Worm (Caenorhabditis elegans) whole organism, mixed stage, embryonic: Measurements from ENCODE around the gene F14D7.3.

Source experiments
- M03D4.4 ChIP-seq: sonication (generic microtip); optimal IDR thresholded peaks from 2 replicates; lab custom pipeline; 2017; ENCODE audit warnings: mild to moderate bottlenecking, missing genetic modification characterization, missing compliant biosample characterization
- bed-3 ChIP-seq: fragments of 200-800 bp; sonication (Bioruptor generic); optimal IDR thresholded peaks from 3 replicates; lab custom pipeline; 2018; ENCODE audit warnings: mild to moderate bottlenecking, missing genetic modification characterization, moderate library complexity, missing compliant biosample characterization
- ceh-39 ChIP-seq: fragments of 150-350 bp; optimal IDR thresholded peaks from 2 replicates; lab custom pipeline; 2014; ENCODE audit warnings: missing biosample characterization, missing genetic modification characterization
- ceh-43 ChIP-seq: fragments of 200-800 bp; sonication (Bioruptor generic); optimal IDR thresholded peaks from 2 replicates; lab custom pipeline; 2018; ENCODE audit warnings: mild to moderate bottlenecking, missing genetic modification characterization, moderate library complexity, missing compliant biosample characterization
- ceh-83 ChIP-seq: fragments of 200-800 bp; sonication (Bioruptor generic); optimal IDR thresholded peaks from 2 replicates; lab custom pipeline; 2018; ENCODE audit warnings: mild to moderate bottlenecking, missing genetic modification characterization, missing compliant biosample characterization
- ces-1 ChIP-seq: fragments of 150-350 bp; optimal IDR thresholded peaks from 2 replicates; lab custom pipeline; 2014; ENCODE audit warnings: missing biosample characterization, missing genetic modification reagents, missing genetic modification characterization
- cnd-1 ChIP-seq: fragments of 200-800 bp; sonication (Bioruptor generic); optimal IDR thresholded peaks from 2 replicates; lab custom pipeline; 2018; ENCODE audit warnings: mild to moderate bottlenecking, missing genetic modification characterization, missing compliant biosample characterization
- drap-1 ChIP-seq: fragments of 200-800 bp; sonication (Bioruptor generic); optimal IDR thresholded peaks from 3 replicates; lab custom pipeline; 2018; ENCODE audit warnings: mild to moderate bottlenecking, missing genetic modification characterization, missing compliant biosample characterization
- elt-1 ChIP-seq: sonication (generic microtip); optimal IDR thresholded peaks from 2 replicates; lab custom pipeline; 2017; ENCODE audit warnings: missing genetic modification characterization, mild to moderate bottlenecking, missing compliant biosample characterization, antibody characterized with exemption, moderate library complexity, borderline replicate concordance; ENCODE audit not compliant: insufficient read depth
- elt-3 ChIP-seq: fragments of 150-350 bp; optimal IDR thresholded peaks from 2 replicates; lab custom pipeline; 2014; ENCODE audit warnings: missing biosample characterization, missing genetic modification characterization
- flh-1 ChIP-seq: fragments of 200-800 bp; sonication (Bioruptor generic); optimal IDR thresholded peaks from 2 replicates; lab custom pipeline; 2018; ENCODE audit warnings: mild to moderate bottlenecking, missing genetic modification characterization, moderate library complexity, missing compliant biosample characterization
- ham-2 ChIP-seq: fragments of 200-800 bp; sonication (Bioruptor generic); optimal IDR thresholded peaks from 2 replicates; lab custom pipeline; 2018; ENCODE audit warnings: mild to moderate bottlenecking, missing genetic modification characterization, missing compliant biosample characterization
- hlh-1 ChIP-seq: fragments of 150-350 bp; optimal IDR thresholded peaks from 2 replicates; lab custom pipeline; 2014; ENCODE audit warnings: missing biosample characterization, missing genetic modification reagents, missing genetic modification characterization
- lin-13 ChIP-seq: fragments of 150-350 bp; optimal IDR thresholded peaks from 2 replicates; lab custom pipeline; 2014; ENCODE audit warnings: missing biosample characterization, missing genetic modification characterization
- lin-32 ChIP-seq: fragments of 200-800 bp; sonication (Bioruptor generic); optimal IDR thresholded peaks from 2 replicates; lab custom pipeline; 2018; ENCODE audit warnings: mild to moderate bottlenecking, missing genetic modification characterization, missing compliant biosample characterization
- lsy-2 ChIP-seq: fragments of 150-350 bp; optimal IDR thresholded peaks from 2 replicates; lab custom pipeline; 2014; ENCODE audit warnings: missing biosample characterization, missing genetic modification characterization
- mab-5 ChIP-seq: fragments of 150-350 bp; optimal IDR thresholded peaks from 2 replicates; lab custom pipeline; 2014; ENCODE audit warnings: missing biosample characterization, missing genetic modification characterization
- mep-1 ChIP-seq: fragments of 150-350 bp; optimal IDR thresholded peaks from 2 replicates; lab custom pipeline; 2017; ENCODE audit warnings: missing biosample characterization, missing genetic modification reagents, missing genetic modification characterization, inconsistent platforms
- mls-2 ChIP-seq: sonication (generic microtip); optimal IDR thresholded peaks from 2 replicates; lab custom pipeline; 2016; ENCODE audit warnings: mild to moderate bottlenecking, missing genetic modification characterization, moderate library complexity, missing compliant biosample characterization
- nhr-12 ChIP-seq: fragments of 150-350 bp; optimal IDR thresholded peaks from 2 replicates; lab custom pipeline; 2014; ENCODE audit warnings: missing biosample characterization, missing genetic modification characterization
- nhr-2 ChIP-seq: fragments of 150-350 bp; optimal IDR thresholded peaks from 2 replicates; lab custom pipeline; 2014; ENCODE audit warnings: missing biosample characterization, missing genetic modification characterization
- nhr-237 ChIP-seq: fragments of 150-350 bp; optimal IDR thresholded peaks from 2 replicates; lab custom pipeline; 2014; ENCODE audit warnings: missing biosample characterization, missing genetic modification characterization
- nhr-28 ChIP-seq: fragments of 150-350 bp; optimal IDR thresholded peaks from 2 replicates; lab custom pipeline; 2014; ENCODE audit warnings: missing biosample characterization, missing genetic modification characterization
- sem-2 ChIP-seq: fragments of 200-800 bp; sonication (Bioruptor generic); optimal IDR thresholded peaks from 2 replicates; lab custom pipeline; 2018; ENCODE audit warnings: mild to moderate bottlenecking, missing genetic modification characterization, missing compliant biosample characterization
- snpc-4 ChIP-seq: fragments of 150-350 bp; optimal IDR thresholded peaks from 2 replicates; lab custom pipeline; 2014; ENCODE audit warnings: missing biosample characterization, missing genetic modification characterization
- sptf-1 ChIP-seq: sonication (generic microtip); optimal IDR thresholded peaks from 2 replicates; lab custom pipeline; 2017; ENCODE audit warnings: mild to moderate bottlenecking, missing genetic modification characterization, moderate library complexity, missing compliant biosample characterization
- tbx-8 ChIP-seq: fragments of 200-800 bp; sonication (Bioruptor generic); optimal IDR thresholded peaks from 2 replicates; lab custom pipeline; 2018; ENCODE audit warnings: mild to moderate bottlenecking, missing genetic modification characterization, moderate library complexity, missing compliant biosample characterization
- unc-39 ChIP-seq: fragments of 150-350 bp; optimal IDR thresholded peaks from 2 replicates; lab custom pipeline; 2014; ENCODE audit warnings: missing biosample characterization, missing genetic modification characterization
- unc-62 ChIP-seq: fragments of 150-350 bp; optimal IDR thresholded peaks from 2 replicates; lab custom pipeline; 2014; ENCODE audit warnings: missing biosample characterization, missing genetic modification reagents, missing genetic modification characterization
- zip-8 ChIP-seq: fragments of 150-350 bp; optimal IDR thresholded peaks from 2 replicates; lab custom pipeline; 2014; ENCODE audit warnings: missing biosample characterization, missing genetic modification characterization
- ztf-11 ChIP-seq: fragments of 150-350 bp; optimal IDR thresholded peaks from 2 replicates; lab custom pipeline; 2014; ENCODE audit warnings: missing biosample characterization, missing genetic modification characterization

F14D7.3 gene

DNA sequence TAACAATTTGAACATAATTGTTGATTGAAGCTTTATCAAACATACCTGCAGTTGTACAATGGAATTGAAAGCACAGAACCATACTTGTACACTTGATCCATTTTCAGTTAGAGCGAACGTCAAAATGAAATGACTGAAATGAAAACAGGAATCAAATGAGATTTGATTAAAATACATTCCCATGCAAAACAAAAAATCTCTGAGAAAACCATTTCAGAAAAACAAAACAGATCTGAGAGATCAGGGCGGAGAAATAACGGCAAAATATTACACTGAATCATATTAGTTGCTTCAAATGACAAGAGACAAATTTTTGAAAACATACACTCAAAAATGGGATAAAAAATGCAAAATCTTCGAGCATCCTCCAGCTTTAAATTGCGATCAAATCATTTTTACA is 16.8 kb upstream of the F14D7.3 start, which contains the start of gene srt-33:
Gene srt-33, minus strand, starts transcription at position 101 of the 400 bp plus-strand sequence.
- TF ChIP-seq mls-2 (tag; lab: Kevin White, UChicago) (no peak), flh-1 (GFP tag; lab: Kevin White, UChicago) (no peak), unc-62 (GFP tag; lab: Kevin White, UChicago) (no peak), sem-2 (GFP tag; lab: Kevin White, UChicago) (no peak), nhr-12 (tag; lab: Kevin White, UChicago) (no peak), tbx-8 (GFP tag; lab: Kevin White, UChicago) (no peak), unc-39 (tag; lab: Kevin White, UChicago) (no peak), elt-1 (tag; lab: Kevin White, UChicago) (no peak), bed-3 (no peak), ham-2 (GFP tag; lab: Kevin White, UChicago) (no peak), M03D4.4 (tag; lab: Kevin White, UChicago) (no peak), hlh-1 (tag; lab: Kevin White, UChicago) (no peak), nhr-2 (tag; lab: Kevin White, UChicago) (no peak), zip-8 (tag; lab: Kevin White, UChicago) (no peak), lsy-2 (no peak), ces-1 (GFP tag; lab: Kevin White, UChicago) (no peak), ceh-43 (no peak), lin-13 (tag; lab: Kevin White, UChicago) (no peak)

DNA sequence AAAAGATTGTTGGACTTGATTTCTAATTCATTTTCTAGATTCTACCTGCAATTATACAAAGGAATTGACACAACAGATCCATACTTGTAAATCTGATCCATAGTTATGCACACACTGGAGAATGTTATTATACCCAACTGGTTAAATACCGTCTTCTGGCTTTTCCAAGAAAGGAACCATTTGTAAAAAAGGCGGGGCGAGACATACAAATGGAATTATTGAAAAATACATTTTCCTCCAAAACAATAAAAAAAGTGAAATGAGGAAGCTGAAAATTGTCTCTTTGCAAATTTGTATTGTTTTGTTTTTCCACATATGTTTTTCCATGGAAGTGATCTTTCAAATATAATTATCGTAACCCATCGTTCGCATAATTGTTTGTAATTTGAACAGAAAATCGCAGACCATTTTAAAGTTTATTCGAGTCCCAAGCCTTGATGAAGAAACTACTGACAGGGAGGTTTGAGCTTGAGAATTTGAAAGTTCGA is 14.3 kb upstream of the F14D7.3 start, which contains the start of the genes srt-74 and F40G12.9:
Gene srt-74, minus strand, starts transcription at position 101 of the 488 bp plus-strand sequence.
Gene F40G12.9, plus strand, starts transcription at position 438 of the 488 bp plus-strand sequence.
- TF ChIP-seq nhr-28 (tag; lab: Kevin White, UChicago), result no peak
- TF ChIP-seq zip-8 (tag; lab: Kevin White, UChicago), result no peak
- TF ChIP-seq lin-32 (GFP tag; lab: Kevin White, UChicago), result no peak
- no peak for TF ChIP-seq ceh-83
- no peak for TF ChIP-seq ceh-39 (tag; lab: Kevin White, UChicago)
- no peak for TF ChIP-seq ceh-43
- TF ChIP-seq cnd-1 (tag; lab: Kevin White, UChicago), result no peak
- TF ChIP-seq tbx-8 (GFP tag; lab: Kevin White, UChicago), result no peak
- no peak for TF ChIP-seq snpc-4 (tag; lab: Kevin White, UChicago)
- TF ChIP-seq, all 35 proteins: peak for 0

DNA sequence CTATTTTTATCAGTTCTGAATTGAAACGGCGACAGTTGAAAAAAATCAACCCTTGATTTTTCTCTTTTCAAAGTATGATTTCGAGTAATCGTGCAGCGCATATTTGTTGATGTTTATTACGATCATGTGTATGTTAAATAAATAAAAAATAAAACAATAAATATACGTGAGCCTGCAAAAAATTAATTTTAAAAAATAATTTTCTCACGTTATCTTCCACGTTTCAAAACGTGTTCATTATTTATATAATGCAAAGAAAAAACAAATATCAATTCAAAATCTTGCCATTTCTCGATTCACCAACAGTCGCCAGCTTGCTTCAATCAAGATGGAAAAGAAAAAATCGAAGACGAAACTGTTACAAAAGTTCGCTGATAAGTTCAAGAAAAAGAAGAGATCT is 13.4 kb upstream of the F14D7.3 start, which contains the start of gene F40G12.10:
Gene F40G12.10, plus strand, starts transcription at position 301 of the 400 bp plus-strand sequence.
- TF ChIP-seq lin-32 (GFP tag; lab: Kevin White, UChicago) (no peak), ceh-83 (no peak), lsy-2 (no peak), sptf-1 (no peak), mab-5 (tag; lab: Kevin White, UChicago) (no peak), zip-8 (tag; lab: Kevin White, UChicago) (no peak), ceh-43 (no peak)

DNA sequence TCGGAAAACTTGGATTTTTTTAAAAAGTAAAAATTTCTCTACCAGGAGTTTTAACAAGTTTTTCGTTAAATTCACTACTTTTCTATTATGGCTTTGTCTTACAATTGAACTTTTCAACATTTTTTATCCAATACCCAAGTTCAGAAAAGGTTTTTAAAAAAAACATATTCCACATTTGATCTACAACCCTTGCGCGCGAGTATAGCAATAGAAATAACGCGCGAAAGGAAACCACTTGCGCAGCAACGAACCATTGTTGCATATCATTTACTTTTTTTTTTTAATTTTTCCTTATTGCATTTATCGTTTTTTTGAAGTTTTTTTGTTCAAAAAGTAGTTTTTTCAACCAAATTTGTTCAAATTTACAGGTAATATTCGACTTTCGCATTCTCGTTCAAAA is 10.8 kb upstream of the F14D7.3 start, which contains the start of gene F40G12.11:
Gene F40G12.11, plus strand, starts transcription at position 369 of the 400 bp plus-strand sequence.
- no peak for TF ChIP-seq lsy-2
- TF ChIP-seq lin-32 (GFP tag; lab: Kevin White, UChicago), result no peak
- no peak for TF ChIP-seq ceh-83
- TF ChIP-seq nhr-2 (tag; lab: Kevin White, UChicago), result no peak
- no peak for TF ChIP-seq ces-1 (GFP tag; lab: Kevin White, UChicago)
- no peak for TF ChIP-seq nhr-237 (tag; lab: Kevin White, UChicago)
- no peak for TF ChIP-seq drap-1 (GFP tag; lab: Kevin White, UChicago)
- no peak for TF ChIP-seq bed-3
- no peak for TF ChIP-seq snpc-4 (tag; lab: Kevin White, UChicago)
- TF ChIP-seq elt-3 (tag; lab: Kevin White, UChicago), result no peak
- TF ChIP-seq mep-1, result no peak
- no peak for TF ChIP-seq ham-2 (GFP tag; lab: Kevin White, UChicago)
- no peak for TF ChIP-seq nhr-28 (tag; lab: Kevin White, UChicago)
- TF ChIP-seq ztf-11 (tag; lab: Kevin White, UChicago), result no peak
- TF ChIP-seq ceh-39 (tag; lab: Kevin White, UChicago), result no peak

DNA sequence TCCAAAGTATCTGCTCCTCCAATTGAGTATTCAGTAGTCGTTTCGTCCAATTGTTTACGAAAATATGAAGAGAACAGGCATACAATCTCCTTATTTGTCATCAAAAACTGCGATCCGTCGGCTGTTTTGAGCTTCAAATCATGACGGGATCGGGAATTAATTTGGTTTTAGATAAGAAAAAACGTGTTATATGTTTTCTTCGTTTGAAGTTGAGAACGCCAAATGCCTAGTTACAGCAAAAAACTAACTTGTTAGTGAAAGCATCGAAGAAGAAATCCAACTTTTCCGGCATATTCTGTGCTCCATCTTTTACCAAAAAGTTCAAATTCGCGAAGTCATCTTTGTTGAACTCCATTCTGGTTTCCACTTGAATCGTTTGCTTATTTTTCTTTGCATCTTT is 7.2 kb upstream of the F14D7.3 start, which contains the start of gene F14D7.1:
Gene F14D7.1, minus strand, starts transcription at position 101 of the 400 bp plus-strand sequence.
- TF ChIP-seq lin-13 (tag; lab: Kevin White, UChicago) (no peak), drap-1 (GFP tag; lab: Kevin White, UChicago) (no peak), ces-1 (GFP tag; lab: Kevin White, UChicago) (no peak), nhr-237 (tag; lab: Kevin White, UChicago) (no peak), nhr-28 (tag; lab: Kevin White, UChicago) (no peak)
